Worm (Caenorhabditis elegans) whole organism, midembryonic: ENCODE data around the gene T09F5.20.
"Not testable (repeated sequence)": the region's sequence is repeated elsewhere in the genome, so short reads cannot be mapped to it uniquely, and the experiment has no call there.

Experiments
- T22C8.4 ChIP-seq: fragments of 200-800 bp; sonication (Bioruptor generic); IDR thresholded peaks from 2 replicates; pipeline ENCODE4 v1.3.6; 2022; ENCODE audit warnings: missing genetic modification characterization, missing compliant biosample characterization
- cog-1 ChIP-seq: sonication (generic microtip); optimal IDR thresholded peaks from 2 replicates; lab custom pipeline; 2016; ENCODE audit warnings: missing genetic modification characterization, missing compliant biosample characterization
- flt-1 ChIP-seq: fragments of 200-800 bp; sonication (Bioruptor generic); IDR thresholded peaks from 2 replicates; pipeline ENCODE4 v1.3.6; 2022; ENCODE audit warnings: missing genetic modification characterization, missing compliant biosample characterization
- klf-2 ChIP-seq: fragments of 200-800 bp; sonication (Bioruptor generic); conservative IDR thresholded peaks from 2 replicates; pipeline ENCODE4 v1.3.6; 2022; ENCODE audit warnings: missing genetic modification reagents, missing genetic modification characterization, missing compliant biosample characterization
- med-1 ChIP-seq: sonication (generic microtip); optimal IDR thresholded peaks from 2 replicates; lab custom pipeline; 2017; ENCODE audit warnings: missing genetic modification characterization, mild to moderate bottlenecking, missing compliant biosample characterization, antibody characterized with exemption, missing genetic modification reagents; ENCODE audit not compliant: insufficient read depth
- ref-1 ChIP-seq: fragments of 200-800 bp; sonication (Bioruptor generic); conservative IDR thresholded peaks from 2 replicates; pipeline ENCODE4 v1.3.6; 2022; ENCODE audit warnings: missing genetic modification reagents, missing genetic modification characterization, missing compliant biosample characterization
- tab-1 ChIP-seq: fragments of 200-800 bp; sonication (Bioruptor generic); IDR thresholded peaks from 2 replicates; pipeline ENCODE4 v1.3.6; 2022; ENCODE audit warnings: missing genetic modification characterization, missing compliant biosample characterization
- ztf-23 ChIP-seq: fragments of 200-800 bp; sonication (Bioruptor generic); IDR thresholded peaks from 2 replicates; pipeline ENCODE4 v1.3.6; 2022; ENCODE audit warnings: missing genetic modification reagents, missing genetic modification characterization, missing compliant biosample characterization
- ztf-29 ChIP-seq: fragments of 200-800 bp; sonication (Bioruptor generic); IDR thresholded peaks from 2 replicates; pipeline ENCODE4 v1.3.6; 2022; ENCODE audit warnings: missing genetic modification reagents, missing genetic modification characterization, missing compliant biosample characterization

T09F5.20 gene

ce11 chrV:15127955-15128354 lies 19.7 kb downstream of the T09F5.20 start, which contains the start of gene srr-7:
TSS of gene srr-7 (plus strand) at chrV:15128255.
- TF ChIP-seq med-1 (GFP tag; lab: Kevin White, UChicago) (no peak), ref-1 (GFP tag; lab: Robert Waterston, UW) (no peak), flt-1 (GFP tag; lab: Robert Waterston, UW) (no peak)

DNA sequence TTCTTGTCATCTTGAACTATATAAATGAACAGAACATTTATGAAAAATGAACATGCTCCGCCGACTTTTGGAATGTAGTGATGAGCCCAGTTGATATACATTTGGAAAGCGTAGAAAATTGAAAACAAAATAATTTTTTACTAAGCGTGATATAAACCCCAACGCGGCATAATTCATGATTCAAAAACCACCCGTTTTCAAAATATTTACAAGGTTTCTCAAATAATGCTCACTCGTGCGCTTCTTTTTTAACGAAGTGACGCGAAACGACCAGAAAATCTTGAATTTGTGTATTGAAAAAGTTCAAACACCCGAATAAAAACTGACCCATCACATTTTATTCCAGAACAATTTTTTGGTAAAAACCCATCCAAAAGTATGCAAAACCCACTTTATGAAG lies 20.3 kb downstream of the T09F5.20 start, which contains the start of gene srj-27:
Gene srj-27 (minus strand): TSS at position 101 of the 400 bp plus-strand sequence.
- TF ChIP-seq cog-1 (tag; lab: Kevin White, UChicago) (no peak), tab-1 (GFP tag; lab: Robert Waterston, UW) (no peak), med-1 (GFP tag; lab: Kevin White, UChicago) (no peak), ref-1 (GFP tag; lab: Robert Waterston, UW) (no peak), klf-2 (no peak), flt-1 (GFP tag; lab: Robert Waterston, UW) (no peak), T22C8.4 (GFP tag; lab: Robert Waterston, UW) (no peak), ztf-23 (GFP tag; lab: Robert Waterston, UW) (no peak), ztf-29 (GFP tag; lab: Robert Waterston, UW) (no peak)

- TF ChIP-seq ztf-29 (GFP tag; lab: Robert Waterston, UW); med-1 (GFP tag; lab: Kevin White, UChicago); flt-1 (GFP tag; lab: Robert Waterston, UW): not testable (repeated sequence)
These were observed 22.5 kb downstream of the T09F5.20 start, which contains the start of gene ugt-30 for ce11 chrV:15125162-15125561. TSS of gene ugt-30 (minus strand) at chrV:15125262.

DNA sequence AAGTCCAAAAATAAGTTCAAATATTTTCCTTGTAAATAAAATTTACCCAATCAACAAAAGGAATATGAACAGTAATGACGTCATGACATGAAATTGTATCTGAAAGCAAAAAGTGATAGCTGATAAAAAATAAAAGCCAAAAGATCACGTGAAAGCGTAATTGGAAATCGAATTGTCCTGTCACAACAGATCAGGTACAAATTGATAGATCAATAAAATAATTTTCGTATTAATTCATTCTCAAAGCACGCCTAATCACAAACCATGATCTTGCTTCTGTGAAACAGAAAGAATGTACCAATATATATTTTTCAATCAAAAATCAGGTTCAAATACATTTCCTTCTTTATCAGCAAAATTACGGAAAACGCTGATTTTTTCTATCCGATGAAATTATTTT lies 28.2 kb downstream of the T09F5.20 start, which contains the start of gene flor-1:
Gene flor-1 (minus strand): TSS at position 101 of the 400 bp plus-strand sequence.
- TF ChIP-seq ref-1 (GFP tag; lab: Robert Waterston, UW) (no peak), cog-1 (tag; lab: Kevin White, UChicago) (no peak), ztf-29 (GFP tag; lab: Robert Waterston, UW) (no peak), ztf-23 (GFP tag; lab: Robert Waterston, UW) (no peak), T22C8.4 (GFP tag; lab: Robert Waterston, UW) (no peak), flt-1 (GFP tag; lab: Robert Waterston, UW) (no peak), tab-1 (GFP tag; lab: Robert Waterston, UW) (no peak), klf-2 (no peak), med-1 (GFP tag; lab: Kevin White, UChicago) (no peak)

DNA sequence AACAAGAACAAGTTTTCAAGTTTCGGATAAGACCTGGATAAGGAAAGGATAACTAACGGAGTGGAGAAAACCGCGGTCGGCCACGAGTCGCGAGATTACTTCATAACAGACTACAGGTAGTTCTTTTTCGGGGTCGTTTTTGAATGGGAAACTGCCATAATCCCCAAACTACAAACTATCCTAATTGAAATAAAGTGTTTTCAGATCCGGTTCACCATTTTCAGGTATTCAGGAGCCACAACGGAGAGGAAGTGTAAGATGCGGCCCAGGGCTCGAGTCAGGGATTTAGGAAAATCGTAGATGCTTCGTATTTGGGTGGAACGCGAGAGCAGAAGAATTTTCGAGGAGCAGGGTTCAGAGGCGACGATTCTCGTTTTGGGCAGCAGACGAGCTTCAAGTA lies 31.7 kb downstream of the T09F5.20 start, which contains the start of gene T01G5.8:
Gene T01G5.8 (plus strand): TSS at position 301 of the 400 bp plus-strand sequence.
- TF ChIP-seq ref-1 (GFP tag; lab: Robert Waterston, UW); klf-2; ztf-29 (GFP tag; lab: Robert Waterston, UW): not testable (repeated sequence)

DNA sequence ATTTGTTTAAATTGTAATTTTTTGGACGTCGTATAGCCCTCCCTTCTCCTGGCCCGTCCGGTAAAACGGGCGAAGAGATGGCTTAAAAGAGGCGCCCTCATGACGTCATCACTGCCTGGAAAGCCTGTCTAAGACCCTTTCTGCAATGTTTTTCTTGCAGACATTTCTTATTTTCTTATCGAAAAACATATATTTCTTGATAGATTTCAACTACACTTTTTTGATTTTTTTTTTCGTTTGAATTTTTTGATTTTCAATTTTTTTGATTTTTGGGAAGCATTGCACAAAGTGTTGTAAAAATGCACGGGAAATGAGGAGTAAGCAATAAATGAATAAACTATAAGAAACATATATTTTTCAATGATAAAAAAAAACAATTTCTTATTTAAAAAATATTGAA lies 33.7 kb downstream of the T09F5.20 start, which contains the start of gene T01G5.6:
Gene T01G5.6 (minus strand): TSS at position 101 of the 400 bp plus-strand sequence.
- TF ChIP-seq cog-1 (tag; lab: Kevin White, UChicago) (no peak), ref-1 (GFP tag; lab: Robert Waterston, UW) (no peak)

DNA sequence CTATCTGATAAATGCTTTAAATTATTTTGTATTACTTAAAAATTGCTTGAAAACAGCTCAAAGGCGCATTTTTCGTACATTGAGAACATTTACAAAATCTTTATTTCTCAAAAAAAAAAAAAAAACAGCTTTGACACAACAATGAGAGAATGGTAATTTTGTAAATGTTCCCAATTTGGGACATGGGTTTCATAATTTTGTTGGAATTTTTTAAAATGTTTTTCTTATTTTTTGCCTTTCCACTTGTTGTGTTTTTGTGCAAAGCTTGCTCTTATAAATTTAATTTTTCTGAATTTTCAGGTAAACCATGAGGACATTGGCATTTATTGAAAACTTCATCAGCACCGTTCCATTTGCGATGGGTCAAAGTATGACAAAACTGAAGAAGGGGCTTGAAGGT lies 36.0 kb downstream of the T09F5.20 start, which contains the start of gene T01G5.7:
Gene T01G5.7 (plus strand): TSS at position 301 of the 400 bp plus-strand sequence.
- TF ChIP-seq klf-2, result no peak
- no peak for TF ChIP-seq T22C8.4 (GFP tag; lab: Robert Waterston, UW)
- TF ChIP-seq tab-1 (GFP tag; lab: Robert Waterston, UW), result no peak
- TF ChIP-seq ztf-29 (GFP tag; lab: Robert Waterston, UW), result no peak
- TF ChIP-seq ztf-23 (GFP tag; lab: Robert Waterston, UW), result no peak

- TF ChIP-seq cog-1 (tag; lab: Kevin White, UChicago) (no peak), flt-1 (GFP tag; lab: Robert Waterston, UW) (no peak), tab-1 (GFP tag; lab: Robert Waterston, UW) (no peak), ref-1 (GFP tag; lab: Robert Waterston, UW) (no peak), med-1 (GFP tag; lab: Kevin White, UChicago) (no peak), T22C8.4 (GFP tag; lab: Robert Waterston, UW) (no peak), ztf-29 (GFP tag; lab: Robert Waterston, UW) (no peak), ztf-23 (GFP tag; lab: Robert Waterston, UW) (no peak), klf-2 (no peak)
These were observed 38.4 kb downstream of the T09F5.20 start, which contains the start of gene Y75B12A.2 for ce11 chrV:15109260-15109659. TSS of gene Y75B12A.2 (plus strand) at chrV:15109560.

ce11 chrV:15105893-15106598 lies 41.6 kb downstream of the T09F5.20 start, which contains the start of gene C01G10.14:
TSS of gene C01G10.14 (minus strand) at chrV:15105943.
- not testable (repeated sequence) for TF ChIP-seq cog-1 (tag; lab: Kevin White, UChicago); ztf-23 (GFP tag; lab: Robert Waterston, UW); ztf-29 (GFP tag; lab: Robert Waterston, UW)

ce11 chrV:15099447-15099846 lies 48.2 kb downstream of the T09F5.20 start, which contains the start of gene C01G10.1:
TSS of gene C01G10.1 (plus strand) at chrV:15099747.
- TF ChIP-seq ztf-29 (GFP tag; lab: Robert Waterston, UW), result no peak
- no peak for TF ChIP-seq ztf-23 (GFP tag; lab: Robert Waterston, UW)
- TF ChIP-seq med-1 (GFP tag; lab: Kevin White, UChicago), result no peak
- TF ChIP-seq flt-1 (GFP tag; lab: Robert Waterston, UW), result no peak
- no peak for TF ChIP-seq tab-1 (GFP tag; lab: Robert Waterston, UW)
- TF ChIP-seq T22C8.4 (GFP tag; lab: Robert Waterston, UW), result no peak
- no peak for TF ChIP-seq klf-2
- TF ChIP-seq cog-1 (tag; lab: Kevin White, UChicago), result no peak
- TF ChIP-seq ref-1 (GFP tag; lab: Robert Waterston, UW), result no peak
